Worm (Caenorhabditis elegans): Measurements from ENCODE around the gene F49C5.16.

- TF ChIP-seq fkh-2 (tag; optimal IDR thresholded peaks at IDR 0.05) (no peak), fkh-10 (GFP tag; optimal IDR thresholded peaks at IDR 0.05) (no peak), unc-39 (tag; optimal IDR thresholded peaks at IDR 0.05) (no peak), snpc-4 (tag; optimal IDR thresholded peaks at IDR 0.05) (no peak), ZK546.5 (tag; optimal IDR thresholded peaks at IDR 0.05) (no peak), skn-1 (tag; optimal IDR thresholded peaks at IDR 0.05) (no peak), nhr-12 (tag; optimal IDR thresholded peaks at IDR 0.05) (no peak), elt-3 (tag; optimal IDR thresholded peaks at IDR 0.05) (no peak), elt-2 (tag; optimal IDR thresholded peaks at IDR 0.05) (no peak), ceh-28 (tag; optimal IDR thresholded peaks at IDR 0.05) (no peak), nhr-77 (tag; optimal IDR thresholded peaks at IDR 0.05) (no peak), aly-2 (tag; optimal IDR thresholded peaks at IDR 0.05) (no peak)
Measured at ce11 chrII:12511866-12512265, 35.8 kb upstream of the F49C5.16 start, which contains the start of gene srh-73.
